Worm (Caenorhabditis elegans): Measurements from ENCODE around the gene T09F5.10.

- TF ChIP-seq nhr-237 (tag; optimal IDR thresholded peaks at IDR 0.05) (no peak), nhr-67 (tag; optimal IDR thresholded peaks at IDR 0.05) (no peak)
Measured at ce11 chrV:15199768-15200167, 19.9 kb downstream of the T09F5.10 start, which contains the start of gene Y75B12B.10.
